Worm (Caenorhabditis elegans): ENCODE measurements around the gene aptf-2.
A peak's percentile ranks its signal among the peaks of the same experiment; 100 is the strongest.

aptf-2 gene

ce11 chrIV:13383763-13384436, 32.0 kb downstream of the aptf-2 start, which contains the start of gene rab-19:
Gene rab-19 (minus strand): TSS chrIV:13384386.
- TF ChIP-seq hmg-11 (tag; optimal IDR thresholded peaks at IDR 0.05), result peak; percentile 65
- no peak for TF ChIP-seq nhr-43 (tag; optimal IDR thresholded peaks at IDR 0.05; ENCODE audit: poor library complexity, severe bottlenecking)
- TF ChIP-seq nfya-1 (tag; optimal IDR thresholded peaks at IDR 0.05; ENCODE audit: insufficient read depth), result peak; percentile 26
- peak; percentile 13 for TF ChIP-seq lin-15B (tag; optimal IDR thresholded peaks at IDR 0.05)
- TF ChIP-seq lin-39 (tag; optimal IDR thresholded peaks at IDR 0.05), result peak; percentile 35
- no peak for TF ChIP-seq snpc-4 (tag; optimal IDR thresholded peaks at IDR 0.05)

- no peak for TF ChIP-seq lin-39 (tag; optimal IDR thresholded peaks at IDR 0.05)
- TF ChIP-seq daf-12 (tag; optimal IDR thresholded peaks at IDR 0.05), result no peak
- no peak for TF ChIP-seq pqm-1 (tag; optimal IDR thresholded peaks at IDR 0.05)
- TF ChIP-seq nhr-28 (tag; optimal IDR thresholded peaks at IDR 0.05), result no peak
- TF ChIP-seq ztf-4 (tag; optimal IDR thresholded peaks at IDR 0.05), result no peak
- TF ChIP-seq jun-1 (tag; optimal IDR thresholded peaks at IDR 0.05), result no peak
- no peak for TF ChIP-seq snpc-4 (tag; optimal IDR thresholded peaks at IDR 0.05)
- no peak for TF ChIP-seq mdl-1 (tag; optimal IDR thresholded peaks at IDR 0.05)
- no peak for TF ChIP-seq nhr-25 (tag; optimal IDR thresholded peaks at IDR 0.05)
These were observed 34.0 kb downstream of the aptf-2 start, which contains the start of gene emc-3 for ce11 chrIV:13381823-13382222. Gene emc-3 (minus strand): TSS chrIV:13381923.

ce11 chrIV:13380506-13380905, 35.3 kb downstream of the aptf-2 start:
- TF ChIP-seq lsy-12 (tag; optimal IDR thresholded peaks at IDR 0.05), result no peak
- no peak for TF ChIP-seq hmg-11 (tag; optimal IDR thresholded peaks at IDR 0.05)
- TF ChIP-seq fkh-2 (tag; optimal IDR thresholded peaks at IDR 0.05), result no peak
- no peak for TF ChIP-seq nhr-28 (tag; optimal IDR thresholded peaks at IDR 0.05)
- TF ChIP-seq eor-1 (tag; optimal IDR thresholded peaks at IDR 0.05), result no peak
- no peak for TF ChIP-seq R02D3.7 (tag; optimal IDR thresholded peaks at IDR 0.05)
- no peak for TF ChIP-seq nhr-43 (tag; optimal IDR thresholded peaks at IDR 0.05; ENCODE audit: poor library complexity, severe bottlenecking)
- TF ChIP-seq nhr-12 (tag; optimal IDR thresholded peaks at IDR 0.05), result no peak
- no peak for TF ChIP-seq ZK546.5 (tag; optimal IDR thresholded peaks at IDR 0.05)
- TF ChIP-seq unc-62 (GFP tag; optimal IDR thresholded peaks at IDR 0.05), result no peak
- no peak for TF ChIP-seq mdl-1 (tag; optimal IDR thresholded peaks at IDR 0.05)
- TF ChIP-seq elt-3 (tag; optimal IDR thresholded peaks at IDR 0.05), result no peak
- TF ChIP-seq lin-15B (tag; optimal IDR thresholded peaks at IDR 0.05), result no peak

ce11 chrIV:13377716-13378115, 38.1 kb downstream of the aptf-2 start, which contains the start of gene mau-8:
Gene mau-8 (plus strand): TSS chrIV:13378016.
- no peak for TF ChIP-seq sea-2 (GFP tag; optimal IDR thresholded peaks at IDR 0.05)
- TF ChIP-seq eor-1 (tag; optimal IDR thresholded peaks at IDR 0.05), result no peak
- TF ChIP-seq aly-2 (tag; optimal IDR thresholded peaks at IDR 0.05), result no peak
- no peak for TF ChIP-seq pqm-1 (tag; optimal IDR thresholded peaks at IDR 0.05)
- TF ChIP-seq lsy-12 (tag; optimal IDR thresholded peaks at IDR 0.05), result no peak
- TF ChIP-seq daf-12 (tag; optimal IDR thresholded peaks at IDR 0.05), result no peak
- no peak for TF ChIP-seq lin-15B (tag; optimal IDR thresholded peaks at IDR 0.05)
- TF ChIP-seq ceh-82 (tag; optimal IDR thresholded peaks at IDR 0.05), result no peak
- TF ChIP-seq fkh-10 (GFP tag; optimal IDR thresholded peaks at IDR 0.05), result no peak
- no peak for TF ChIP-seq mdl-1 (tag; optimal IDR thresholded peaks at IDR 0.05)

- TF ChIP-seq lin-15B (tag; optimal IDR thresholded peaks at IDR 0.05) (no peak), ztf-4 (tag; optimal IDR thresholded peaks at IDR 0.05) (no peak), ama-1 (optimal IDR thresholded peaks at IDR 0.05) (no peak), nhr-23 (tag; optimal IDR thresholded peaks at IDR 0.05) (no peak), skn-1 (tag; optimal IDR thresholded peaks at IDR 0.05) (no peak), lin-39 (tag; optimal IDR thresholded peaks at IDR 0.05) (peak; percentile 10), fkh-2 (tag; optimal IDR thresholded peaks at IDR 0.05) (no peak), nfya-1 (tag; optimal IDR thresholded peaks at IDR 0.05; ENCODE audit: insufficient read depth) (no peak), nhr-237 (tag; optimal IDR thresholded peaks at IDR 0.05) (no peak), nhr-11 (tag; optimal IDR thresholded peaks at IDR 0.05) (no peak), ceh-82 (tag; optimal IDR thresholded peaks at IDR 0.05) (no peak), hmg-11 (tag; optimal IDR thresholded peaks at IDR 0.05) (peak; percentile 36)
These were observed 40.9 kb downstream of the aptf-2 start for ce11 chrIV:13374918-13375317.

ce11 chrIV:13371699-13372098, 44.2 kb downstream of the aptf-2 start, which contains the start of gene Y62E10A.6:
Gene Y62E10A.6 (plus strand): TSS chrIV:13371999.
- no peak for TF ChIP-seq fos-1 (tag; optimal IDR thresholded peaks at IDR 0.05)
- TF ChIP-seq skn-1 (tag; optimal IDR thresholded peaks at IDR 0.05), result no peak
